Fruit fly (Drosophila melanogaster) Kc167 (cell line): ENCODE results near the gene CG33061.

ENCODE experiments used
- Myc ChIP-seq: fragments of >200 bp; optimal IDR thresholded peaks from 2 replicates; lab custom pipeline; 2017; ENCODE audit warnings: missing external identifiers
- Sin3A ChIP-seq: fragments of >200 bp; optimal IDR thresholded peaks from 2 replicates; lab custom pipeline; 2018; ENCODE audit warnings: missing external identifiers
- h ChIP-seq: fragments of >200 bp; optimal IDR thresholded peaks from 3 replicates; lab custom pipeline; 2018; ENCODE audit warnings: missing external identifiers
- insv ChIP-seq: fragments of >200 bp; optimal IDR thresholded peaks from 3 replicates; lab custom pipeline; 2018; ENCODE audit warnings: missing external identifiers
- psq ChIP-seq: fragments of >200 bp; optimal IDR thresholded peaks from 2 replicates; lab custom pipeline; 2017; ENCODE audit warnings: missing external identifiers
- ttk ChIP-seq: sonication (Bioruptor generic); optimal IDR thresholded peaks from 2 replicates; lab custom pipeline; 2017; ENCODE audit warnings: missing external identifiers

- no peak for TF ChIP-seq psq (lab: Kevin White, UChicago)
- TF ChIP-seq ttk = no peak
- no peak for TF ChIP-seq h (lab: Kevin White, UChicago)
- no peak for TF ChIP-seq Sin3A
- TF ChIP-seq Myc = no peak
- TF ChIP-seq insv (lab: Kevin White, UChicago) = no peak
Measured at dm6 chr3L:16288322-16288721, 41.3 kb upstream of the CG33061 start, which contains the start of gene CG13046.
